Fruit fly (Drosophila melanogaster) Kc167 (cell line): ENCODE results near the gene NaPi-III.

Experiments
- Sin3A ChIP-seq: fragments of >200 bp; optimal IDR thresholded peaks from 2 replicates; lab custom pipeline; 2018; ENCODE audit warnings: missing external identifiers
- h ChIP-seq: fragments of >200 bp; optimal IDR thresholded peaks from 3 replicates; lab custom pipeline; 2018; ENCODE audit warnings: missing external identifiers
- insv ChIP-seq: fragments of >200 bp; optimal IDR thresholded peaks from 3 replicates; lab custom pipeline; 2018; ENCODE audit warnings: missing external identifiers
- psq ChIP-seq: fragments of >200 bp; optimal IDR thresholded peaks from 2 replicates; lab custom pipeline; 2017; ENCODE audit warnings: missing external identifiers
- ttk ChIP-seq: sonication (Bioruptor generic); optimal IDR thresholded peaks from 2 replicates; lab custom pipeline; 2017; ENCODE audit warnings: missing external identifiers

dm6 chr3L:11124439-11124838, 1.3 kb downstream of the NaPi-III start:
- TF ChIP-seq psq (lab: Kevin White, UChicago) (no peak), Sin3A (lab: Kevin White, UChicago) (no peak), ttk (lab: Kevin White, UChicago) (no peak), h (no peak), insv (lab: Kevin White, UChicago) (no peak)
